Worm (Caenorhabditis elegans) whole organism, mixed stage, embryonic: ENCODE data around the gene hsp-16.2.

ENCODE experiments used
- M03D4.4 ChIP-seq: sonication (generic microtip); optimal IDR thresholded peaks from 2 replicates; lab custom pipeline; 2017; ENCODE audit warnings: mild to moderate bottlenecking, missing genetic modification characterization, missing compliant biosample characterization
- unc-62 ChIP-seq: fragments of 150-350 bp; optimal IDR thresholded peaks from 2 replicates; lab custom pipeline; 2014; ENCODE audit warnings: missing biosample characterization, missing genetic modification reagents, missing genetic modification characterization

DNA sequence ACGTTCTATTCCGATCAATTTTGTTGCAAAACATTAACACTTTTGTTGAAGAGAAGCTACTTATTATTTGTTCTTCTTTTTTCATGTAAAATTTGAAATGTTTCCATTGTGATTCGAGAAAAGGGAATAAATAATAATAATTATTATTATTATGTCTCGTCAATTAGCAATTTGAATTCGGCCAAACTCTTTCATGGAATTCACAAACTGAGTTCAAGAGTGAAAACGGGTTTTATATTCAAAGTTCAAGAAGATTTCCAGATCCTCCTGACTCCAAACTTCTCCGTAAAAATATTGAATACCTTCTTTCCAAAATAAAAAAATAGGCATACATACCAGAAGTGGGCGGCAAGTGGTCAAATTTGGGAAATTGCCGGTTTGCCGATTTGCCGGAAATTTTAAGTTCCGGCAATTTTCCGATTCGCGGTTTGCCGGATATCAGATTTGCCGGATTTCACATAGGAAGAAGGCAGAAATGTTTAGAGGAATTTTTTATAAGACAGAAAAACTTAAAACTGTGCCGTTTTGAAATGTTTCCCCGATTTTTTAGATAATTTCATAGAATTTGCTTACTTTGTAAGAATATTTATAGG is 1.1 kb upstream of the hsp-16.2 start:
- TF ChIP-seq unc-62 (GFP tag; lab: Kevin White, UChicago) (no peak), M03D4.4 (no peak)
